Worm (Caenorhabditis elegans) whole organism, L4 larva: ENCODE data around the gene W07A12.4.
"Not testable (repeated sequence)": the region's sequence is repeated elsewhere in the genome, so short reads cannot be mapped to it uniquely, and the experiment has no call there.

Source experiments
- F26F4.8 ChIP-seq: fragments of 200-800 bp; sonication (Bioruptor generic); conservative IDR thresholded peaks from 2 replicates; pipeline ENCODE4 v1.3.6; 2022; ENCODE audit warnings: missing genetic modification characterization, missing compliant biosample characterization
- F37D6.2 ChIP-seq: sonication (generic microtip); optimal IDR thresholded peaks from 2 replicates; lab custom pipeline; 2016; ENCODE audit warnings: mild to moderate bottlenecking, missing genetic modification characterization, missing compliant biosample characterization
- F49E8.2 ChIP-seq: sonication (generic microtip); optimal IDR thresholded peaks from 2 replicates; lab custom pipeline; 2016; ENCODE audit warnings: missing compliant biosample characterization, mild to moderate bottlenecking, missing genetic modification characterization, borderline replicate concordance
- T20F7.1 ChIP-seq: fragments of 200-800 bp; sonication (Bioruptor generic); optimal IDR thresholded peaks from 2 replicates; lab custom pipeline; 2018; ENCODE audit warnings: mild to moderate bottlenecking, missing genetic modification characterization, missing compliant biosample characterization
- Y5F2A.4 ChIP-seq: fragments of 200-800 bp; sonication (Bioruptor generic); optimal IDR thresholded peaks from 2 replicates; lab custom pipeline; 2018; ENCODE audit warnings: mild to moderate bottlenecking, missing genetic modification characterization, missing compliant biosample characterization
- Y75B8A.6 ChIP-seq: fragments of 200-800 bp; sonication (Bioruptor generic); IDR thresholded peaks from 2 replicates; pipeline ENCODE4 v1.3.6; 2022; ENCODE audit warnings: missing genetic modification reagents, missing genetic modification characterization, missing compliant biosample characterization
- aha-1 ChIP-seq: fragments of 150-350 bp; peaks from one replicate; lab custom pipeline; 2014; ENCODE audit warnings: missing biosample characterization, missing genetic modification characterization
- arid-1 ChIP-seq: fragments of 200-800 bp; sonication (Bioruptor generic); conservative IDR thresholded peaks from 2 replicates; pipeline ENCODE4 v1.3.6; 2022; ENCODE audit warnings: missing genetic modification reagents, missing genetic modification characterization, missing compliant biosample characterization
- ceh-20 ChIP-seq: fragments of 200-800 bp; sonication (Bioruptor generic); IDR thresholded peaks from 2 replicates; pipeline ENCODE4 v1.3.6; 2022; ENCODE audit warnings: missing genetic modification reagents, missing genetic modification characterization, missing compliant biosample characterization
- ctbp-1 ChIP-seq: fragments of 200-800 bp; sonication (Bioruptor generic); IDR thresholded peaks from 2 replicates; pipeline ENCODE4 v1.3.6; 2022; ENCODE audit warnings: missing genetic modification reagents, missing genetic modification characterization, missing compliant biosample characterization
- daf-16 ChIP-seq, 3 experiments: sonication (generic microtip); optimal IDR thresholded peaks; 2 replicates each; lab custom pipeline; 2016 to 2017; ENCODE audit warnings: missing genetic modification characterization in 3 of 3, missing genetic modification reagents in 3 of 3, mild to moderate bottlenecking in 2 of 3, missing compliant biosample characterization in 2 of 3, missing biosample characterization in 1 of 3, moderate library complexity in 1 of 3
- dmd-6 ChIP-seq: fragments of 200-800 bp; sonication (Bioruptor generic); IDR thresholded peaks from 2 replicates; pipeline ENCODE4 v1.3.6; 2022; ENCODE audit warnings: missing genetic modification reagents, missing genetic modification characterization, missing compliant biosample characterization
- dpl-1 ChIP-seq: fragments of 150-350 bp; optimal IDR thresholded peaks from 2 replicates; lab custom pipeline; 2014; ENCODE audit warnings: missing biosample characterization, missing genetic modification reagents, missing genetic modification characterization
- egl-43 ChIP-seq: fragments of 200-800 bp; sonication (Bioruptor generic); IDR thresholded peaks from 2 replicates; pipeline ENCODE4 v1.3.6; 2022; ENCODE audit warnings: missing genetic modification reagents, missing genetic modification characterization, missing compliant biosample characterization
- fos-1 ChIP-seq: fragments of 150-350 bp; optimal IDR thresholded peaks from 2 replicates; lab custom pipeline; 2014; ENCODE audit warnings: missing biosample characterization, missing genetic modification characterization
- hlh-11 ChIP-seq: fragments of 200-800 bp; sonication (Bioruptor generic); optimal IDR thresholded peaks from 2 replicates; lab custom pipeline; 2018; ENCODE audit warnings: mild to moderate bottlenecking, missing genetic modification characterization, missing compliant biosample characterization
- hlh-30 ChIP-seq: sonication (generic microtip); optimal IDR thresholded peaks from 2 replicates; lab custom pipeline; 2017; ENCODE audit warnings: antibody characterized with exemption, mild to moderate bottlenecking, missing genetic modification characterization, missing compliant biosample characterization; ENCODE audit not compliant: insufficient read depth
- lim-7 ChIP-seq: fragments of 200-800 bp; sonication (Bioruptor generic); IDR thresholded peaks from 2 replicates; pipeline ENCODE4 v1.3.6; 2022; ENCODE audit warnings: missing genetic modification characterization, missing compliant biosample characterization
- lin-1 ChIP-seq: fragments of 200-800 bp; sonication (Bioruptor generic); IDR thresholded peaks from 2 replicates; pipeline ENCODE4 v1.3.6; 2022; ENCODE audit warnings: missing genetic modification reagents, missing genetic modification characterization, missing compliant biosample characterization
- lin-38 ChIP-seq: fragments of 200-800 bp; sonication (Bioruptor generic); IDR thresholded peaks from 2 replicates; pipeline ENCODE4 v1.3.6; 2022; ENCODE audit warnings: missing genetic modification reagents, missing genetic modification characterization, missing compliant biosample characterization
- lsy-2 ChIP-seq, 2 experiments: fragments of 150-350 bp in 1 of 2; sonication (generic microtip) in 1 of 2; optimal IDR thresholded peaks; 2 replicates each; lab custom pipeline; 2014 to 2017; ENCODE audit warnings: missing biosample characterization in 2 of 2, missing genetic modification characterization in 2 of 2
- mdl-1 ChIP-seq, 2 experiments: fragments of 150-350 bp in 1 of 2; sonication (generic microtip) in 1 of 2; optimal IDR thresholded peaks; 2 replicates each; lab custom pipeline; 2014 to 2017; ENCODE audit warnings: missing biosample characterization in 2 of 2, missing genetic modification characterization in 2 of 2
- mdt-29 ChIP-seq: fragments of 200-800 bp; sonication (Bioruptor generic); IDR thresholded peaks from 2 replicates; pipeline ENCODE4 v1.3.6; 2022; ENCODE audit warnings: missing genetic modification reagents, missing genetic modification characterization, missing compliant biosample characterization
- mes-2 ChIP-seq: sonication (generic microtip); optimal IDR thresholded peaks from 2 replicates; lab custom pipeline; 2016; ENCODE audit warnings: missing genotype, mild to moderate bottlenecking, missing genetic modification characterization, missing compliant biosample characterization; ENCODE audit not compliant: poor library complexity, severe bottlenecking
- nhr-10 ChIP-seq: fragments of 150-350 bp; optimal IDR thresholded peaks from 2 replicates; lab custom pipeline; 2014; ENCODE audit warnings: missing biosample characterization, missing genetic modification characterization
- nhr-28 ChIP-seq: fragments of 150-350 bp; optimal IDR thresholded peaks from 2 replicates; lab custom pipeline; 2014; ENCODE audit warnings: missing biosample characterization, missing genetic modification characterization
- nhr-76 ChIP-seq: fragments of 150-350 bp; optimal IDR thresholded peaks from 2 replicates; lab custom pipeline; 2014; ENCODE audit warnings: missing biosample characterization, missing genetic modification characterization
- nhr-77 ChIP-seq: fragments of 150-350 bp; optimal IDR thresholded peaks from 2 replicates; lab custom pipeline; 2014; ENCODE audit warnings: missing biosample characterization, missing genetic modification characterization
- pha-4 ChIP-seq, 2 experiments: fragments of 150-350 bp in 1 of 2; fragments of 200-800 bp in 1 of 2; sonication (Bioruptor generic) in 1 of 2; IDR thresholded peaks in 1 of 2; optimal IDR thresholded peaks in 1 of 2; 2 replicates each; pipeline versions ENCODE4 v1.3.6 to Lab custom; 2014 to 2022; ENCODE audit warnings: missing genetic modification characterization in 2 of 2, missing genetic modification reagents in 2 of 2, missing biosample characterization in 1 of 2, missing compliant biosample characterization in 1 of 2
- php-3 ChIP-seq: fragments of 200-800 bp; sonication (Bioruptor generic); IDR thresholded peaks from 2 replicates; pipeline ENCODE4 v1.3.6; 2022; ENCODE audit warnings: missing genetic modification reagents, missing genetic modification characterization, missing compliant biosample characterization
- pqm-1 ChIP-seq: sonication (generic microtip); optimal IDR thresholded peaks from 2 replicates; lab custom pipeline; 2017; ENCODE audit warnings: missing biosample characterization, missing genetic modification characterization
- set-16 ChIP-seq: fragments of 200-800 bp; sonication (Bioruptor generic); IDR thresholded peaks from 2 replicates; pipeline ENCODE4 v1.3.6; 2022; ENCODE audit warnings: missing genetic modification reagents, missing genetic modification characterization, missing compliant biosample characterization
- snpc-1.2 ChIP-seq: fragments of 200-800 bp; sonication (Bioruptor generic); IDR thresholded peaks from 2 replicates; pipeline ENCODE4 v1.3.6; 2022; ENCODE audit warnings: missing genetic modification reagents, missing genetic modification characterization, missing compliant biosample characterization
- unc-130 ChIP-seq: sonication (generic microtip); optimal IDR thresholded peaks from 2 replicates; lab custom pipeline; 2016; ENCODE audit warnings: missing genetic modification reagents, missing genetic modification characterization, missing compliant biosample characterization
- unc-62 ChIP-seq, 3 experiments: fragments of 150-350 bp in 1 of 3; sonication (generic microtip); optimal IDR thresholded peaks in 2 of 3; peaks in 1 of 3; 1 replicate in 1 of 3; 2 replicates in 2 of 3; lab custom pipeline; 2014 to 2017; ENCODE audit warnings: missing biosample characterization in 3 of 3, missing genetic modification characterization in 3 of 3, missing genetic modification reagents in 3 of 3, missing genotype in 1 of 3
- vab-7 ChIP-seq: fragments of 200-800 bp; sonication (Bioruptor generic); IDR thresholded peaks from 2 replicates; pipeline ENCODE4 v1.3.6; 2022; ENCODE audit warnings: missing genetic modification reagents, missing genetic modification characterization, missing compliant biosample characterization

Gene W07A12.4

ce11 chrII:9102623-9103022, 43.4 kb upstream of the W07A12.4 start (continued):
- TF ChIP-seq lin-38 (GFP tag; lab: Robert Waterston, UW), result peak; percentile 84
- peak; percentile 89 for TF ChIP-seq pha-4 (GFP tag; IDR thresholded peaks at IDR 0.05; lab: Robert Waterston, UW)
- not testable (repeated sequence) for TF ChIP-seq pha-4 (tag; optimal IDR thresholded peaks at IDR 0.05; lab: Kevin White, UChicago)
- peak; percentile 89 for TF ChIP-seq F26F4.8
- peak; percentile 81 for TF ChIP-seq vab-7
- TF ChIP-seq arid-1 (GFP tag; lab: Robert Waterston, UW), result peak; percentile 91
- peak; percentile 75 for TF ChIP-seq php-3 (GFP tag; lab: Robert Waterston, UW)

DNA sequence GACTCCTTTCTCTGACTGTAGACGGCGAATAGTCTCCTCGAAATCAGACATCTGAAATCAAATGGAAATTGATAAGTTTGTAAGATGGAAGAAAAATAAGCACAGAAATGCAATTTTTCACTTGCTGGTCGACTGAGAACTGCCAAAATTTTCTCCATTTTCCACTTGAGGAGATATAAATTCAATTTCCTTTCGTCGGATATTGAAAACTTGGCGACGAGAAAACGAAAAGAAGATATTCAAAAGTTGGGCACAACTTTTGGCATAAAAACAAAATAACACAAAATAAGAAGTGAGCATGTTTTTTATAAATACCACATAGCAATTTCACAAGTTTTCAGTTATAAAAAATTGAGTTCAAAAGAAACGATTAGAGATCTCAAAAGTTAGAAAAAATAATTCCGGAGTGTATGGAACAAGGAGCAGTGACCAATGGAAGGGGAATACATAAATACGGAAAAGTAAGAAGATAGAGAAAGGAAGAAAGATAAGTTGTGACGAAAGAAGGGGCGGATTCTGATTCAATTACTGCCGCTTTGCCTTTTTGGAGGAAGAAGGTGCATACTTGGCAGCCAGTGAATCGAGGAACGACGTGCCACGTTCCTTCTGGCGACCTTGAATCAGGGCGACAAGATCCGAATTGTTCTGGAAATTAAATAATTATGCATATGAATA, 38.8 kb upstream of the W07A12.4 start, which contains the start of gene dyrb-1:
Gene dyrb-1, minus strand, starts transcription at position 51 of the 675 bp plus-strand sequence.
- TF ChIP-seq ceh-20 (GFP tag; lab: Robert Waterston, UW) (no peak), daf-16 (GFP tag; optimal IDR thresholded peaks at IDR 0.05; lab: Kevin White, UChicago) (no peak), daf-16 (tag; optimal IDR thresholded peaks at IDR 0.05; lab: Kevin White, UChicago) (no peak), vab-7 (no peak), php-3 (GFP tag; lab: Robert Waterston, UW) (no peak), lim-7 (GFP tag; lab: Robert Waterston, UW) (no peak), F37D6.2 (tag; lab: Kevin White, UChicago) (no peak), nhr-10 (tag; lab: Kevin White, UChicago) (no peak)

DNA sequence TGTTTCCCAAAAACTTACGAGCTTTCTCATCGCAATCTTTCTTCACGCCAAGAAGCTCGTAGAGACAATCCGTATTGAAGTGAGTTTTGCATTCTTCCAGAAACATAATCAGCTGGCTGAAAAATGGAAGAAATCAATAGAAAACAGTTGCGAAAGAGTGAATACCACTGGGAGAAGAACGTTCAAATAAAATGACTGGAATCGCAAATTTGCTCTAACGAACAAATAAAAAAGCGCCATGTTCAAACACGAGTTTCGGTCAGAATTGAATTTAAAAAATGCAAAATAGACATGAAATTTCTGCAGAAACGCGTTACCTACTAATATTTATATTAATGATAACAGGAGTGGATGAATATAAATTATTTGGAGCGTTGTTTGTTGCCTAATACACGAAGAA, 37.6 kb upstream of the W07A12.4 start, which contains the start of gene dnj-23:
Gene dnj-23, minus strand, starts transcription at position 158 of the 400 bp plus-strand sequence.
- TF ChIP-seq dpl-1 (GFP tag; lab: Kevin White, UChicago) (peak; percentile 74), aha-1 (tag; lab: Kevin White, UChicago) (peak; percentile 85), mdt-29 (GFP tag; lab: Robert Waterston, UW) (no peak), lsy-2 (tag; optimal IDR thresholded peaks at IDR 0.05; lab: Kevin White, UChicago) (peak in 1 of 2 experiments; percentile 36), mdl-1 (tag; optimal IDR thresholded peaks at IDR 0.05; lab: Kevin White, UChicago) (no peak), lin-38 (GFP tag; lab: Robert Waterston, UW) (peak; percentile 58), T20F7.1 (GFP tag; lab: Kevin White, UChicago) (peak; percentile 51), mes-2 (peak; percentile 7), hlh-30 (peak; percentile 49)

DNA sequence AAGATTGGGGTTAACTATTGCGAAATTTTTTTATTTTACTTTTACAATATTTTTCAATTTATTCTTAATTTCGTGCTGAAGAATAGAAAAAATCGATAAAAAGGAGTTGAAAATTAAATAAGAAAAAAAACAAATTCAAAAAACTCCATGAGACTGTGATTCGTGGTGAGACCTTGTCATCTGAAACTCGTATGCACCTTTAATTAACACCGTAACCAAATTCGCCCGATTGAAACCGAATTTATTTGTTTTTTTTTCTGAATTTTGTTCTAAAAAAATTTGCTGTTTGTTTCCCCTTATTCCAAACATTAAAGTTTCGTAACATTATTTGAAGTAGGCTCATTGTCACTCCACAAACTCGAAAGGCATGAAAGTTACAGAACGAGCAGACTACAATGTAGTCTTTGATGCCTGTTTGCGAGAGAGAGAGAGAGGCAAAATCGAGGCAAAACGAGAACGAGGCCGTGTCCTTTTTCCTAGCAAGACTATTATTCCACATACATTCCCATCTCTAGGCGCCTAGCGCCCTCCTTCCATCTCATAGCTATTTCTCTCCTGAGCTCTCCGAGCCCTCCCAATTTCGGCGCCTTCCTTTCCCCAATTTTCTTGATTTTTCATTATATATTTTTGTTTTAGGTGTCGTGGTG, 37.0 kb upstream of the W07A12.4 start, which contains the start of gene T24H10.4:
Gene T24H10.4, plus strand, starts transcription at position 630 of the 647 bp plus-strand sequence.
- TF ChIP-seq lsy-2 (tag; optimal IDR thresholded peaks at IDR 0.05; lab: Kevin White, UChicago) (peak in 1 of 2 experiments; percentile 6), daf-16 (GFP tag; optimal IDR thresholded peaks at IDR 0.05; lab: Kevin White, UChicago) (no peak), daf-16 (tag; optimal IDR thresholded peaks at IDR 0.05; lab: Kevin White, UChicago) (peak; percentile 10), ctbp-1 (GFP tag; lab: Robert Waterston, UW) (no peak), egl-43 (GFP tag; lab: Robert Waterston, UW) (0 out of 2 replicates have a peak, but pooled peaks have one; percentile 27), unc-62 (GFP tag; optimal IDR thresholded peaks at IDR 0.05 in 1 of 2; lab: Kevin White, UChicago) (peak in 1 of 2 experiments; percentile 49), unc-62 (tag; optimal IDR thresholded peaks at IDR 0.05; lab: Kevin White, UChicago) (no peak)

- TF ChIP-seq dmd-6 (peak; percentile 52; the same call in 1 of the 2 replicates), unc-62 (GFP tag; optimal IDR thresholded peaks at IDR 0.05 in 1 of 2; lab: Kevin White, UChicago) (peak in 1 of 2 experiments; percentile 91), unc-62 (tag; optimal IDR thresholded peaks at IDR 0.05; lab: Kevin White, UChicago) (no peak), nhr-76 (tag; lab: Kevin White, UChicago) (no peak), unc-130 (GFP tag; lab: Kevin White, UChicago) (no peak), snpc-1.2 (GFP tag; lab: Robert Waterston, UW) (no peak), F37D6.2 (tag; lab: Kevin White, UChicago) (no peak), nhr-28 (peak; percentile 89), nhr-77 (peak; percentile 3), hlh-11 (tag; lab: Kevin White, UChicago) (peak; percentile 58), lin-1 (peak; percentile 26; the same call in 1 of the 2 replicates), Y5F2A.4 (no peak), fos-1 (tag; lab: Kevin White, UChicago) (no peak), Y75B8A.6 (no peak), pqm-1 (peak; percentile 84), T20F7.1 (GFP tag; lab: Kevin White, UChicago) (no peak), F49E8.2 (tag; lab: Kevin White, UChicago) (no peak), daf-16 (GFP tag; optimal IDR thresholded peaks at IDR 0.05; lab: Kevin White, UChicago) (no peak), daf-16 (tag; optimal IDR thresholded peaks at IDR 0.05; lab: Kevin White, UChicago) (peak; percentile 34), set-16 (GFP tag; lab: Robert Waterston, UW) (no peak)
These were observed 34.5 kb upstream of the W07A12.4 start for ce11 chrII:9111471-9112016.
